Fruit fly (Drosophila melanogaster): Measurements from ENCODE around the gene Socs16D.
A peak's percentile ranks its signal among the peaks of the same experiment; 100 is the strongest.

The Socs16D gene

dm6 chrX:17832163-17833014 is 5.0 kb upstream of the Socs16D start (continued):
- no peak for TF ChIP-seq CG31224 (GFP tag; IDR thresholded peaks at IDR 0.05)
- no peak for TF ChIP-seq CG30020 (tag; optimal IDR thresholded peaks at IDR 0.05)
- peak; percentile 96 for TF ChIP-seq CG4707 (GFP tag; optimal IDR thresholded peaks at IDR 0.05)
- no peak for TF ChIP-seq CG15514 (GFP tag; optimal IDR thresholded peaks at IDR 0.05)
- TF ChIP-seq CG7372 (GFP tag; IDR thresholded peaks at IDR 0.05), result no peak
- no peak for TF ChIP-seq CG11560 (tag; IDR thresholded peaks at IDR 0.05)
- TF ChIP-seq NK7.1 (GFP tag; optimal IDR thresholded peaks at IDR 0.05), result no peak
- peak; percentile 93 for TF ChIP-seq pros (GFP tag; optimal IDR thresholded peaks at IDR 0.05)
- TF ChIP-seq CG10267 (tag; optimal IDR thresholded peaks at IDR 0.05), result no peak
- TF ChIP-seq CG18476 (GFP tag; optimal IDR thresholded peaks at IDR 0.05), result no peak
- TF ChIP-seq Usf (GFP tag; optimal IDR thresholded peaks at IDR 0.05), result no peak
- TF ChIP-seq vnd (GFP tag; IDR thresholded peaks at IDR 0.05; ENCODE audit: partially characterized antibody), result no peak
- TF ChIP-seq CG5245 (GFP tag; optimal IDR thresholded peaks at IDR 0.05), result no peak
- TF ChIP-seq slp2 (GFP tag; optimal IDR thresholded peaks at IDR 0.05), result no peak
- TF ChIP-seq nau (GFP tag; optimal IDR thresholded peaks at IDR 0.05), result no peak
- 0 out of 4 replicates have a peak, but pooled peaks have one; percentile 24 for TF ChIP-seq chinmo (GFP tag; IDR thresholded peaks at IDR 0.05; ENCODE audit: partially characterized antibody)

- TF ChIP-seq CG7786 (GFP tag; optimal IDR thresholded peaks at IDR 0.05), result no peak
- no peak for TF ChIP-seq chn (GFP tag; optimal IDR thresholded peaks at IDR 0.05)
- TF ChIP-seq zen (tag; optimal IDR thresholded peaks at IDR 0.05), result no peak
- no peak for TF ChIP-seq CG42726 (GFP tag; IDR thresholded peaks at IDR 0.05; ENCODE audit: partially characterized antibody)
- TF ChIP-seq HmgZ (tag; optimal IDR thresholded peaks at IDR 0.05), result peak; percentile 12
- no peak for TF ChIP-seq gsb (GFP tag; IDR thresholded peaks at IDR 0.05)
- TF ChIP-seq sd (tag; optimal IDR thresholded peaks at IDR 0.05), result peak; percentile 48
- TF ChIP-seq CG16813 (GFP tag; IDR thresholded peaks at IDR 0.05; ENCODE audit: partially characterized antibody), result no peak
- TF ChIP-seq ash1 (GFP tag; optimal IDR thresholded peaks at IDR 0.05), result peak; percentile 11
- peak; percentile 51 for TF ChIP-seq CG4360 (GFP tag; IDR thresholded peaks at IDR 0.05)
- TF ChIP-seq wek (GFP tag; optimal IDR thresholded peaks at IDR 0.05), result no peak
- peak; percentile 18 for TF ChIP-seq kni (GFP tag; optimal IDR thresholded peaks at IDR 0.05)
- no peak for TF ChIP-seq odd (GFP tag; optimal IDR thresholded peaks at IDR 0.05)
- TF ChIP-seq BEAF-32 (GFP tag; optimal IDR thresholded peaks at IDR 0.05), result no peak
- peak; percentile 27 for TF ChIP-seq CG13894 (tag; optimal IDR thresholded peaks at IDR 0.05)
- TF ChIP-seq CG6854 (GFP tag; optimal IDR thresholded peaks at IDR 0.05), result no peak
- TF ChIP-seq pros (GFP tag; optimal IDR thresholded peaks at IDR 0.05), result peak; percentile 71
- TF ChIP-seq CG15514 (GFP tag; optimal IDR thresholded peaks at IDR 0.05), result peak; percentile 8
- TF ChIP-seq CTCF (GFP tag; optimal IDR thresholded peaks at IDR 0.05), result no peak
- peak; percentile 95 for TF ChIP-seq chinmo (GFP tag; IDR thresholded peaks at IDR 0.05; ENCODE audit: partially characterized antibody)
- TF ChIP-seq sqz (GFP tag; optimal IDR thresholded peaks at IDR 0.05), result peak; percentile 21
- no peak for TF ChIP-seq zf30C (GFP tag; optimal IDR thresholded peaks at IDR 0.05)
- no peak for TF ChIP-seq lab (GFP tag; optimal IDR thresholded peaks at IDR 0.05)
- TF ChIP-seq CG11560 (tag; IDR thresholded peaks at IDR 0.05), result no peak
- peak; percentile 28 for TF ChIP-seq CG10543 (GFP tag; optimal IDR thresholded peaks at IDR 0.05)
- peak; percentile 19; the same call in 1 of the 3 replicates for TF ChIP-seq CG34224 (GFP tag; IDR thresholded peaks at IDR 0.05; ENCODE audit: partially characterized antibody)
- no peak for TF ChIP-seq CG32532 (GFP tag; IDR thresholded peaks at IDR 0.05)
- TF ChIP-seq bbx (GFP tag; IDR thresholded peaks at IDR 0.05; ENCODE audit: partially characterized antibody), result 0 out of 2 replicates have a peak, but pooled peaks have one; percentile 19
- TF ChIP-seq CG9932 (GFP tag; IDR thresholded peaks at IDR 0.05), result no peak
- peak; percentile 65 for TF ChIP-seq Adf1 (GFP tag; IDR thresholded peaks at IDR 0.05)
- TF ChIP-seq CG7928 (GFP tag; optimal IDR thresholded peaks at IDR 0.05), result no peak
- TF ChIP-seq ERR (GFP tag; optimal IDR thresholded peaks at IDR 0.05), result no peak
- peak; percentile 92 for TF ChIP-seq z (GFP tag; IDR thresholded peaks at IDR 0.05)
- no peak for TF ChIP-seq CG8478 (optimal IDR thresholded peaks at IDR 0.05)
- no peak for TF ChIP-seq CG11085 (GFP tag; IDR thresholded peaks at IDR 0.05)
- TF ChIP-seq GATAe (GFP tag; conservative IDR thresholded peaks at IDR 0.05), result no peak
Observed at dm6 chrX:17830644-17831043, 3.3 kb upstream of the Socs16D start, which contains the start of gene CG6398. TSS of gene CG6398 (plus strand) at chrX:17830828.
